Worm (Caenorhabditis elegans) whole organism, mixed stage, embryonic: ENCODE results near the gene F15A4.2.

ENCODE experiments used
- ces-1 ChIP-seq: fragments of 150-350 bp; optimal IDR thresholded peaks from 2 replicates; lab custom pipeline; 2014; ENCODE audit warnings: missing biosample characterization, missing genetic modification reagents, missing genetic modification characterization
- lin-13 ChIP-seq: fragments of 150-350 bp; optimal IDR thresholded peaks from 2 replicates; lab custom pipeline; 2014; ENCODE audit warnings: missing biosample characterization, missing genetic modification characterization
- lsy-2 ChIP-seq: fragments of 150-350 bp; optimal IDR thresholded peaks from 2 replicates; lab custom pipeline; 2014; ENCODE audit warnings: missing biosample characterization, missing genetic modification characterization
- mab-5 ChIP-seq: fragments of 150-350 bp; optimal IDR thresholded peaks from 2 replicates; lab custom pipeline; 2014; ENCODE audit warnings: missing biosample characterization, missing genetic modification characterization
- nhr-12 ChIP-seq: fragments of 150-350 bp; optimal IDR thresholded peaks from 2 replicates; lab custom pipeline; 2014; ENCODE audit warnings: missing biosample characterization, missing genetic modification characterization
- nhr-237 ChIP-seq: fragments of 150-350 bp; optimal IDR thresholded peaks from 2 replicates; lab custom pipeline; 2014; ENCODE audit warnings: missing biosample characterization, missing genetic modification characterization
- nhr-28 ChIP-seq: fragments of 150-350 bp; optimal IDR thresholded peaks from 2 replicates; lab custom pipeline; 2014; ENCODE audit warnings: missing biosample characterization, missing genetic modification characterization
- nhr-76 ChIP-seq: sonication (generic microtip); optimal IDR thresholded peaks from 2 replicates; lab custom pipeline; 2017; ENCODE audit warnings: missing biosample characterization, missing genetic modification characterization
- pha-4 ChIP-seq: fragments of 150-350 bp; optimal IDR thresholded peaks from 2 replicates; lab custom pipeline; 2018; ENCODE audit warnings: missing biosample characterization, missing genetic modification reagents, missing genetic modification characterization
- sem-2 ChIP-seq: fragments of 200-800 bp; sonication (Bioruptor generic); optimal IDR thresholded peaks from 2 replicates; lab custom pipeline; 2018; ENCODE audit warnings: mild to moderate bottlenecking, missing genetic modification characterization, missing compliant biosample characterization
- unc-120 ChIP-seq: sonication (generic microtip); optimal IDR thresholded peaks from 2 replicates; lab custom pipeline; 2017; ENCODE audit warnings: missing genetic modification characterization, missing compliant biosample characterization; ENCODE audit not compliant: poor library complexity, severe bottlenecking
- unc-39 ChIP-seq: fragments of 150-350 bp; optimal IDR thresholded peaks from 2 replicates; lab custom pipeline; 2014; ENCODE audit warnings: missing biosample characterization, missing genetic modification characterization
- ztf-11 ChIP-seq: fragments of 150-350 bp; optimal IDR thresholded peaks from 2 replicates; lab custom pipeline; 2014; ENCODE audit warnings: missing biosample characterization, missing genetic modification characterization

- no peak for TF ChIP-seq lsy-2 (tag; lab: Kevin White, UChicago)
- no peak for TF ChIP-seq sem-2 (GFP tag; lab: Kevin White, UChicago)
- TF ChIP-seq unc-39 (tag; lab: Kevin White, UChicago), result no peak
- no peak for TF ChIP-seq ztf-11 (tag; lab: Kevin White, UChicago)
- TF ChIP-seq nhr-237, result no peak
- TF ChIP-seq unc-120 (tag; lab: Kevin White, UChicago), result no peak
- no peak for TF ChIP-seq nhr-76 (tag; lab: Kevin White, UChicago)
- no peak for TF ChIP-seq mab-5 (tag; lab: Kevin White, UChicago)
- TF ChIP-seq ces-1 (GFP tag; lab: Kevin White, UChicago), result no peak
- TF ChIP-seq lin-13 (tag; lab: Kevin White, UChicago), result no peak
- no peak for TF ChIP-seq nhr-12 (tag; lab: Kevin White, UChicago)
- TF ChIP-seq nhr-28 (tag; lab: Kevin White, UChicago), result no peak
- no peak for TF ChIP-seq pha-4
Observed at ce11 chrII:12481645-12482044, 19.3 kb downstream of the F15A4.2 start.
